Fruit fly (Drosophila melanogaster) whole organism, embryonic: Measurements from ENCODE around the gene CG32032.

Experiments used
- ATbp ChIP-seq: fragments of 200-800 bp; sonication (Bioruptor generic); optimal IDR thresholded peaks from 2 replicates; lab custom pipeline; 2017; ENCODE audit warnings: missing biosample characterization, mild to moderate bottlenecking, missing genetic modification characterization, missing genetic modification reagents
- Asciz ChIP-seq: fragments of 200-800 bp; sonication (Bioruptor generic); optimal IDR thresholded peaks from 2 replicates; lab custom pipeline; 2017; ENCODE audit warnings: missing biosample characterization, mild to moderate bottlenecking, missing genetic modification characterization, missing genetic modification reagents
- CG10267 ChIP-seq: fragments of 200-800 bp; sonication (Bioruptor generic); optimal IDR thresholded peaks from 2 replicates; lab custom pipeline; 2018; ENCODE audit warnings: missing biosample characterization, mild to moderate bottlenecking, missing genetic modification characterization, moderate library complexity
- CG12299 ChIP-seq: fragments of 200-800 bp; sonication (Bioruptor generic); optimal IDR thresholded peaks from 2 replicates; lab custom pipeline; 2018; ENCODE audit warnings: missing biosample characterization, mild to moderate bottlenecking, missing genetic modification characterization
- CG1233 ChIP-seq: fragments of 200-800 bp; sonication (Bioruptor generic); optimal IDR thresholded peaks from 4 replicates; lab custom pipeline; 2018; ENCODE audit warnings: missing biosample characterization, mild to moderate bottlenecking, missing genetic modification characterization
- CG13775 ChIP-seq: fragments of 200-800 bp; sonication (Bioruptor generic); optimal IDR thresholded peaks from 3 replicates; lab custom pipeline; 2017; ENCODE audit warnings: missing biosample characterization, mild to moderate bottlenecking, missing genetic modification characterization
- CG15514 ChIP-seq: fragments of 200-800 bp; sonication (Bioruptor generic); optimal IDR thresholded peaks from 3 replicates; lab custom pipeline; 2017; ENCODE audit warnings: missing biosample characterization, missing genetic modification characterization, mild to moderate bottlenecking, moderate library complexity, missing genetic modification reagents
- CG15696 ChIP-seq: fragments of 200-800 bp; sonication (Bioruptor generic); optimal IDR thresholded peaks from 2 replicates; lab custom pipeline; 2019; ENCODE audit warnings: missing biosample characterization, mild to moderate bottlenecking, missing genetic modification characterization, moderate library complexity
- CG18476 ChIP-seq: fragments of 200-800 bp; sonication (Bioruptor generic); optimal IDR thresholded peaks from 2 replicates; lab custom pipeline; 2016; ENCODE audit warnings: missing biosample characterization, mild to moderate bottlenecking, missing genetic modification characterization
- CG30431 ChIP-seq: fragments of 200-800 bp; sonication (Bioruptor generic); optimal IDR thresholded peaks from 2 replicates; lab custom pipeline; 2017; ENCODE audit warnings: missing biosample characterization, missing genetic modification characterization
- CG31365 ChIP-seq: fragments of 200-800 bp; sonication (Bioruptor generic); optimal IDR thresholded peaks from 2 replicates; lab custom pipeline; 2018; ENCODE audit warnings: missing biosample characterization, mild to moderate bottlenecking, missing genetic modification characterization
- CG3847 ChIP-seq: fragments of 200-800 bp; sonication (Bioruptor generic); IDR thresholded peaks from 2 replicates; pipeline ENCODE4 v1.3.6; 2022; ENCODE audit warnings: missing biosample characterization, missing genetic modification characterization
- CG4707 ChIP-seq: fragments of 200-800 bp; sonication (Bioruptor generic); optimal IDR thresholded peaks from 2 replicates; lab custom pipeline; 2018; ENCODE audit warnings: missing biosample characterization, mild to moderate bottlenecking, missing genetic modification characterization, moderate library complexity
- CG4820 ChIP-seq: fragments of 200-800 bp; sonication (Bioruptor generic); optimal IDR thresholded peaks from 3 replicates; lab custom pipeline; 2016; ENCODE audit warnings: missing biosample characterization, missing genetic modification characterization
- CG6813 ChIP-seq: fragments of 200-800 bp; sonication (Bioruptor generic); optimal IDR thresholded peaks from 2 replicates; lab custom pipeline; 2017; ENCODE audit warnings: missing biosample characterization, missing genetic modification characterization, mild to moderate bottlenecking, moderate library complexity, missing genetic modification reagents
- CG7357 ChIP-seq: fragments of 200-800 bp; sonication (Bioruptor generic); IDR thresholded peaks from 3 replicates; pipeline ENCODE4 v1.3.6; 2022; ENCODE audit warnings: missing biosample characterization, missing genetic modification characterization
- CG7963 ChIP-seq: fragments of 200-800 bp; sonication (Bioruptor generic); IDR thresholded peaks from 3 replicates; pipeline ENCODE4 v1.3.6; 2022; ENCODE audit warnings: missing biosample characterization, missing genetic modification characterization; ENCODE audit not compliant: partially characterized antibody
- CG7987 ChIP-seq: fragments of 200-800 bp; sonication (Bioruptor generic); optimal IDR thresholded peaks from 2 replicates; lab custom pipeline; 2018; ENCODE audit warnings: missing biosample characterization, mild to moderate bottlenecking, missing genetic modification characterization, moderate library complexity
- CG8388 ChIP-seq: fragments of 200-800 bp; sonication (Bioruptor generic); optimal IDR thresholded peaks from 2 replicates; lab custom pipeline; 2019; ENCODE audit warnings: missing biosample characterization, mild to moderate bottlenecking, missing genetic modification characterization, moderate library complexity
- CrebB ChIP-seq: fragments of 200-800 bp; sonication (Bioruptor generic); optimal IDR thresholded peaks from 3 replicates; lab custom pipeline; 2018; ENCODE audit warnings: missing biosample characterization, mild to moderate bottlenecking, missing genetic modification characterization
- Deaf1 ChIP-seq: fragments of 200-800 bp; optimal IDR thresholded peaks from 3 replicates; lab custom pipeline; 2019; ENCODE audit warnings: missing biosample characterization, mild to moderate bottlenecking, missing genetic modification characterization, moderate library complexity
- Doc2 ChIP-seq: fragments of 200-800 bp; sonication (Bioruptor generic); IDR thresholded peaks from 2 replicates; pipeline ENCODE4 v1.3.6; 2022; ENCODE audit warnings: missing biosample characterization, missing genetic modification characterization
- Fer1 ChIP-seq: fragments of 200-800 bp; sonication (Bioruptor generic); optimal IDR thresholded peaks from 2 replicates; lab custom pipeline; 2017; ENCODE audit warnings: missing biosample characterization, mild to moderate bottlenecking, missing genetic modification characterization
- HmgZ ChIP-seq: fragments of 200-800 bp; sonication (Bioruptor generic); optimal IDR thresholded peaks from 2 replicates; lab custom pipeline; 2018; ENCODE audit warnings: missing biosample characterization, mild to moderate bottlenecking, missing genetic modification characterization
- Meics ChIP-seq: fragments of 200-800 bp; sonication (Bioruptor generic); optimal IDR thresholded peaks from 2 replicates; lab custom pipeline; 2017; ENCODE audit warnings: missing biosample characterization, mild to moderate bottlenecking, missing genetic modification characterization
- Mrtf ChIP-seq: fragments of 200-800 bp; sonication (Bioruptor generic); IDR thresholded peaks from 3 replicates; pipeline ENCODE4 v1.3.6; 2022; ENCODE audit warnings: missing biosample characterization, missing genetic modification characterization
- Nf-YB ChIP-seq: fragments of 200-800 bp; sonication (Bioruptor generic); optimal IDR thresholded peaks from 3 replicates; lab custom pipeline; 2019; ENCODE audit warnings: missing biosample characterization, mild to moderate bottlenecking, missing genetic modification characterization, moderate library complexity
- btn ChIP-seq: fragments of 200-800 bp; sonication (Bioruptor generic); optimal IDR thresholded peaks from 2 replicates; lab custom pipeline; 2016; ENCODE audit warnings: missing biosample characterization, missing genetic modification characterization
- cato ChIP-seq: fragments of 200-800 bp; sonication (Bioruptor generic); optimal IDR thresholded peaks from 2 replicates; lab custom pipeline; 2016; ENCODE audit warnings: missing biosample characterization, missing genetic modification characterization, borderline replicate concordance
- ci ChIP-seq: fragments of 200-800 bp; sonication (Bioruptor generic); IDR thresholded peaks from 3 replicates; pipeline ENCODE4 v1.3.6; 2022; ENCODE audit warnings: missing biosample characterization, missing genetic modification characterization
- crc ChIP-seq: fragments of 200-800 bp; sonication (Bioruptor generic); optimal IDR thresholded peaks from 2 replicates; lab custom pipeline; 2016; ENCODE audit warnings: missing biosample characterization, missing genetic modification characterization
- da ChIP-seq: fragments of 200-800 bp; sonication (Bioruptor generic); optimal IDR thresholded peaks from 2 replicates; lab custom pipeline; 2016; ENCODE audit warnings: missing biosample characterization, missing genetic modification characterization
- dati ChIP-seq: fragments of 200-800 bp; sonication (Bioruptor generic); IDR thresholded peaks from 2 replicates; pipeline ENCODE4 v1.3.6; 2022; ENCODE audit warnings: missing biosample characterization, missing genetic modification characterization
- emc ChIP-seq: fragments of 200-800 bp; sonication (Bioruptor generic); optimal IDR thresholded peaks from 2 replicates; lab custom pipeline; 2016; ENCODE audit warnings: missing biosample characterization, missing genetic modification characterization
- en ChIP-seq: fragments of 200-800 bp; sonication (Bioruptor generic); optimal IDR thresholded peaks from 2 replicates; lab custom pipeline; 2016; ENCODE audit warnings: missing biosample characterization, missing genetic modification characterization
- ind ChIP-seq: fragments of 200-800 bp; sonication (Bioruptor generic); optimal IDR thresholded peaks from 3 replicates; lab custom pipeline; 2016; ENCODE audit warnings: missing biosample characterization, missing genetic modification characterization
- lmd ChIP-seq: fragments of 200-800 bp; sonication (Bioruptor generic); IDR thresholded peaks from 2 replicates; pipeline ENCODE4 v1.3.6; 2022; ENCODE audit warnings: missing biosample characterization, missing genetic modification characterization
- lola ChIP-seq, 3 experiments: fragments of >200 bp in 2 of 3; fragments of 200-800 bp in 1 of 3; sonication (Bioruptor generic) in 1 of 3; optimal IDR thresholded peaks; 2 replicates each; lab custom pipeline; 2017 to 2019; ENCODE audit warnings: missing biosample characterization in 3 of 3, missing genetic modification characterization in 3 of 3, mild to moderate bottlenecking in 1 of 3, moderate library complexity in 1 of 3
- nmo ChIP-seq: fragments of 200-800 bp; sonication (Bioruptor generic); optimal IDR thresholded peaks from 2 replicates; lab custom pipeline; 2018; ENCODE audit warnings: missing biosample characterization, mild to moderate bottlenecking, missing genetic modification characterization, moderate library complexity
- pan ChIP-seq, 4 experiments: fragments of >200 bp in 3 of 4; fragments of 200-800 bp in 1 of 4; sonication (Bioruptor generic) in 1 of 4; optimal IDR thresholded peaks in 3 of 4; IDR thresholded peaks in 1 of 4; 2 replicates each; pipeline versions ENCODE4 v1.3.6 to Lab custom; 2017 to 2022; ENCODE audit warnings: missing biosample characterization in 2 of 4, missing genetic modification characterization in 2 of 4, mixed read lengths in 1 of 4
- pnt ChIP-seq: fragments of 200-800 bp; sonication (Bioruptor generic); optimal IDR thresholded peaks from 3 replicates; lab custom pipeline; 2016; ENCODE audit warnings: missing biosample characterization, missing genetic modification characterization
- prd ChIP-seq, 3 experiments: fragments of >200 bp in 2 of 3; fragments of 200-800 bp in 1 of 3; sonication (Bioruptor generic) in 1 of 3; optimal IDR thresholded peaks in 2 of 3; IDR thresholded peaks in 1 of 3; 2 replicates in 2 of 3; 3 replicates in 1 of 3; pipeline versions ENCODE4 v1.3.6 to Lab custom; 2017 to 2022; ENCODE audit warnings: missing biosample characterization in 1 of 3, missing genetic modification characterization in 1 of 3
- repo ChIP-seq: fragments of 200-800 bp; sonication (Bioruptor generic); optimal IDR thresholded peaks from 2 replicates; lab custom pipeline; 2016; ENCODE audit warnings: missing biosample characterization, missing genetic modification characterization
- slbo ChIP-seq: fragments of 200-800 bp; sonication (Bioruptor generic); IDR thresholded peaks from 2 replicates; pipeline ENCODE4 v1.3.6; 2022; ENCODE audit warnings: missing biosample characterization, missing genetic modification characterization
- slp2 ChIP-seq: fragments of 200-800 bp; sonication (Bioruptor generic); optimal IDR thresholded peaks from 2 replicates; lab custom pipeline; 2016; ENCODE audit warnings: missing biosample characterization, missing genetic modification characterization
- tio ChIP-seq: fragments of 200-800 bp; sonication (Bioruptor generic); optimal IDR thresholded peaks from 2 replicates; lab custom pipeline; 2017; ENCODE audit warnings: missing biosample characterization, missing genetic modification characterization, inconsistent platforms
- zfh2 ChIP-seq: fragments of 200-800 bp; sonication (Bioruptor generic); optimal IDR thresholded peaks from 2 replicates; lab custom pipeline; 2016; ENCODE audit warnings: missing biosample characterization, missing genetic modification characterization

The CG32032 gene

dm6 chr3L:9127690-9128458, 35.0 kb downstream of the CG32032 start (continued):
- TF ChIP-seq crc (peak; percentile 70), CG15696 (tag; lab: Kevin White, UChicago) (peak; percentile 38), Doc2 (GFP tag; lab: Robert Waterston, UW) (no peak), Deaf1 (tag; lab: Kevin White, UChicago) (peak; percentile 83), CG31365 (tag; lab: Kevin White, UChicago) (no peak), ind (peak; percentile 49), lola (GFP tag; optimal IDR thresholded peaks at IDR 0.05; lab: Kevin White, UChicago) (peak in 1 of 3 experiments; percentile 28), Asciz (peak; percentile 48), cato (no peak), ATbp (GFP tag; lab: Kevin White, UChicago) (peak; percentile 24), CG4820 (no peak), CG7357 (GFP tag; lab: Robert Waterston, UW) (no peak), lmd (GFP tag; lab: Robert Waterston, UW) (peak; percentile 46), CG30431 (GFP tag; lab: Kevin White, UChicago) (peak; percentile 15), Nf-YB (GFP tag; lab: Kevin White, UChicago) (no peak), CG7963 (GFP tag; lab: Robert Waterston, UW) (no peak), dati (GFP tag; lab: Robert Waterston, UW) (no peak), slp2 (GFP tag; lab: Kevin White, UChicago) (peak; percentile 51), pnt (GFP tag; lab: Kevin White, UChicago) (peak; percentile 42), CG18476 (peak; percentile 5), zfh2 (GFP tag; lab: Kevin White, UChicago) (peak; percentile 40), CG4707 (GFP tag; lab: Kevin White, UChicago) (no peak), CG10267 (peak; percentile 11), ci (GFP tag; lab: Robert Waterston, UW) (no peak), CG6813 (GFP tag; lab: Kevin White, UChicago) (peak; percentile 22), HmgZ (tag; lab: Kevin White, UChicago) (peak; percentile 32), CG15514 (GFP tag; lab: Kevin White, UChicago) (peak; percentile 15), Fer1 (GFP tag; lab: Kevin White, UChicago) (peak; percentile 72), CG7987 (GFP tag; lab: Kevin White, UChicago) (no peak), Meics (GFP tag; lab: Kevin White, UChicago) (peak; percentile 63), CG1233 (peak; percentile 37), slbo (peak; percentile 62), CG13775 (GFP tag; lab: Kevin White, UChicago) (peak; percentile 43), Mrtf (0 out of 3 replicates have a peak, but pooled peaks have one; percentile 4), repo (GFP tag; lab: Kevin White, UChicago) (peak; percentile 45), CG12299 (tag; lab: Kevin White, UChicago) (peak; percentile 9), CG8388 (GFP tag; lab: Kevin White, UChicago) (peak; percentile 32), pan (optimal IDR thresholded peaks at IDR 0.05; lab: Kevin White, UChicago) (no peak), pan (GFP tag; optimal IDR thresholded peaks at IDR 0.05 in 1 of 2, IDR thresholded peaks at IDR 0.05 in 1 of 2) (peak in 1 of 2 experiments; percentile 18), CrebB (tag; lab: Kevin White, UChicago) (no peak), da (peak; percentile 26), emc (GFP tag; lab: Kevin White, UChicago) (peak; percentile 48), prd (optimal IDR thresholded peaks at IDR 0.05; lab: Kevin White, UChicago) (no peak), prd (GFP tag; IDR thresholded peaks at IDR 0.05; lab: Robert Waterston, UW) (peak; percentile 48; the same call in 1 of the 3 replicates), nmo (peak; percentile 55), tio (GFP tag; lab: Kevin White, UChicago) (peak; percentile 59), CG3847 (GFP tag; lab: Robert Waterston, UW) (0 out of 2 replicates have a peak, but pooled peaks have one; percentile 21), btn (GFP tag; lab: Kevin White, UChicago) (peak; percentile 54), en (GFP tag; lab: Kevin White, UChicago) (peak; percentile 28)
